Worm (Caenorhabditis elegans) whole organism, L1 larva: ENCODE data around the gene C01G10.1.
"Not testable (repeated sequence)": the region's sequence is repeated elsewhere in the genome, so short reads cannot be mapped to it uniquely, and the experiment has no call there.

Source experiments
- C16A3.4 ChIP-seq: fragments of 150-350 bp; optimal IDR thresholded peaks from 2 replicates; lab custom pipeline; 2014; ENCODE audit warnings: missing biosample characterization, missing genetic modification characterization
- C34B4.2 ChIP-seq: sonication (generic microtip); optimal IDR thresholded peaks from 2 replicates; lab custom pipeline; 2017; ENCODE audit warnings: mild to moderate bottlenecking, missing genetic modification characterization, missing compliant biosample characterization
- F16B12.6 ChIP-seq: fragments of 150-350 bp; optimal IDR thresholded peaks from 2 replicates; lab custom pipeline; 2014; ENCODE audit warnings: missing biosample characterization, missing genetic modification characterization
- alr-1 ChIP-seq: fragments of 200-800 bp; sonication (Bioruptor generic); optimal IDR thresholded peaks from 2 replicates; lab custom pipeline; 2018; ENCODE audit warnings: borderline replicate concordance, mild to moderate bottlenecking, missing genetic modification characterization, missing compliant biosample characterization
- aly-2 ChIP-seq: fragments of 150-350 bp; optimal IDR thresholded peaks from 2 replicates; lab custom pipeline; 2014; ENCODE audit warnings: missing biosample characterization, missing genetic modification characterization
- ceh-8 ChIP-seq: fragments of 200-800 bp; sonication (Bioruptor generic); optimal IDR thresholded peaks from 2 replicates; lab custom pipeline; 2018; ENCODE audit warnings: mild to moderate bottlenecking, missing genetic modification characterization, moderate library complexity, missing compliant biosample characterization
- ceh-82 ChIP-seq, 3 experiments: fragments of 150-350 bp in 1 of 3; sonication (generic microtip) in 2 of 3; optimal IDR thresholded peaks; 2 replicates each; lab custom pipeline; 2014 to 2017; ENCODE audit warnings: missing biosample characterization in 3 of 3, missing genetic modification characterization in 3 of 3
- ceh-88 ChIP-seq: fragments of 200-800 bp; sonication (Bioruptor generic); IDR thresholded peaks from 2 replicates; pipeline ENCODE4 v1.3.6; 2022; ENCODE audit warnings: missing genetic modification characterization, missing compliant biosample characterization
- ceh-90 ChIP-seq: sonication (generic microtip); optimal IDR thresholded peaks from 2 replicates; lab custom pipeline; 2016; ENCODE audit warnings: missing genetic modification characterization, missing compliant biosample characterization
- efl-3 ChIP-seq: fragments of 200-800 bp; sonication (Bioruptor generic); optimal IDR thresholded peaks from 2 replicates; lab custom pipeline; 2018; ENCODE audit warnings: mild to moderate bottlenecking, missing genetic modification characterization, missing compliant biosample characterization
- egl-13 ChIP-seq: sonication (generic microtip); optimal IDR thresholded peaks from 2 replicates; lab custom pipeline; 2016; ENCODE audit warnings: missing genotype, missing genetic modification reagents, missing genetic modification characterization, missing compliant biosample characterization
- egl-27 ChIP-seq, 2 experiments: fragments of 150-350 bp in 1 of 2; sonication (generic microtip); optimal IDR thresholded peaks; 3 replicates each; lab custom pipeline; 2017 to 2018; ENCODE audit warnings: missing biosample characterization in 2 of 2, missing genetic modification characterization in 2 of 2, missing genetic modification reagents in 2 of 2
- ets-5 ChIP-seq: fragments of 200-800 bp; sonication (Bioruptor generic); IDR thresholded peaks from 2 replicates; pipeline ENCODE4 v1.3.6; 2022; ENCODE audit warnings: missing genetic modification characterization, missing compliant biosample characterization
- fkh-10 ChIP-seq: sonication (generic microtip); optimal IDR thresholded peaks from 2 replicates; lab custom pipeline; 2017; ENCODE audit warnings: missing biosample characterization, missing genetic modification reagents, missing genetic modification characterization
- fkh-4 ChIP-seq: sonication (generic microtip); optimal IDR thresholded peaks from 2 replicates; lab custom pipeline; 2016; ENCODE audit warnings: missing compliant biosample characterization, missing genetic modification characterization, borderline replicate concordance
- hlh-17 ChIP-seq: fragments of 200-800 bp; sonication (Bioruptor generic); optimal IDR thresholded peaks from 2 replicates; lab custom pipeline; 2018; ENCODE audit warnings: missing genetic modification characterization, mild to moderate bottlenecking, missing compliant biosample characterization, moderate library complexity, borderline replicate concordance
- hlh-4 ChIP-seq: sonication (generic microtip); optimal IDR thresholded peaks from 2 replicates; lab custom pipeline; 2016; ENCODE audit warnings: mild to moderate bottlenecking, missing genetic modification characterization, missing compliant biosample characterization
- irx-1 ChIP-seq: sonication (generic microtip); optimal IDR thresholded peaks from 2 replicates; lab custom pipeline; 2016; ENCODE audit warnings: missing genetic modification characterization, missing compliant biosample characterization
- isw-1 ChIP-seq: fragments of 200-800 bp; sonication (Bioruptor generic); IDR thresholded peaks from 2 replicates; pipeline ENCODE4 v1.3.6; 2022; ENCODE audit warnings: missing genetic modification characterization, missing compliant biosample characterization
- lin-14 ChIP-seq: fragments of 200-800 bp; sonication (Bioruptor generic); optimal IDR thresholded peaks from 2 replicates; lab custom pipeline; 2018; ENCODE audit warnings: mild to moderate bottlenecking, missing genetic modification characterization, moderate library complexity, missing compliant biosample characterization
- lin-39 ChIP-seq: fragments of 150-350 bp; optimal IDR thresholded peaks from 2 replicates; lab custom pipeline; 2014; ENCODE audit warnings: missing biosample characterization, missing genetic modification reagents, missing genetic modification characterization
- lsy-2 ChIP-seq, 2 experiments: fragments of 150-350 bp; optimal IDR thresholded peaks; 2 replicates each; lab custom pipeline; 2014; ENCODE audit warnings: missing biosample characterization in 2 of 2, missing genetic modification characterization in 2 of 2
- mef-2 ChIP-seq: fragments of 150-350 bp; optimal IDR thresholded peaks from 2 replicates; lab custom pipeline; 2014; ENCODE audit warnings: missing biosample characterization, missing genetic modification characterization
- nhr-19 ChIP-seq: fragments of 200-800 bp; sonication (Bioruptor generic); conservative IDR thresholded peaks from 2 replicates; pipeline ENCODE4 v1.3.6; 2022; ENCODE audit warnings: missing genetic modification characterization, missing compliant biosample characterization
- nhr-20 ChIP-seq: sonication (generic microtip); optimal IDR thresholded peaks from 2 replicates; lab custom pipeline; 2016; ENCODE audit warnings: mild to moderate bottlenecking, missing genetic modification characterization, missing compliant biosample characterization
- nhr-28 ChIP-seq: fragments of 150-350 bp; optimal IDR thresholded peaks from 2 replicates; lab custom pipeline; 2014; ENCODE audit warnings: missing biosample characterization, missing genetic modification characterization
- nhr-85 ChIP-seq: sonication (generic microtip); peaks from one replicate; lab custom pipeline; 2016; ENCODE audit warnings: missing genetic modification characterization, inconsistent platforms, missing compliant biosample characterization
- pqm-1 ChIP-seq: sonication (generic microtip); optimal IDR thresholded peaks from 3 replicates; lab custom pipeline; 2017; ENCODE audit warnings: missing biosample characterization, missing genetic modification characterization
- rnt-1 ChIP-seq: sonication (generic microtip); optimal IDR thresholded peaks from 2 replicates; lab custom pipeline; 2016; ENCODE audit warnings: mild to moderate bottlenecking, missing genetic modification characterization, moderate library complexity, missing compliant biosample characterization
- skn-1 ChIP-seq: fragments of 150-350 bp; optimal IDR thresholded peaks from 2 replicates; lab custom pipeline; 2014; ENCODE audit warnings: missing biosample characterization, missing genetic modification characterization
- swsn-7 ChIP-seq: sonication (generic microtip); optimal IDR thresholded peaks from 2 replicates; lab custom pipeline; 2016; ENCODE audit warnings: missing genetic modification characterization, missing compliant biosample characterization
- tbx-2 ChIP-seq: sonication (generic microtip); optimal IDR thresholded peaks from 2 replicates; lab custom pipeline; 2016; ENCODE audit warnings: missing genetic modification characterization, missing compliant biosample characterization
- tlp-1 ChIP-seq: fragments of 150-350 bp; optimal IDR thresholded peaks from 2 replicates; lab custom pipeline; 2014; ENCODE audit warnings: missing biosample characterization, missing genetic modification characterization
- unc-130 ChIP-seq: fragments of 150-350 bp; optimal IDR thresholded peaks from 2 replicates; lab custom pipeline; 2017; ENCODE audit warnings: missing biosample characterization, missing genetic modification characterization, inconsistent platforms
- unc-98 ChIP-seq: fragments of 200-800 bp; sonication (Bioruptor generic); IDR thresholded peaks from 2 replicates; pipeline ENCODE4 v1.3.6; 2022; ENCODE audit warnings: missing genetic modification characterization, missing compliant biosample characterization
- zip-4 ChIP-seq: fragments of 200-800 bp; sonication (Bioruptor generic); optimal IDR thresholded peaks from 2 replicates; lab custom pipeline; 2018; ENCODE audit warnings: mild to moderate bottlenecking, missing genetic modification characterization, moderate library complexity, missing compliant biosample characterization
- ztf-11 ChIP-seq, 2 experiments: sonication (generic microtip); optimal IDR thresholded peaks; 2 replicates each; lab custom pipeline; 2016 to 2017; ENCODE audit warnings: missing genetic modification characterization in 2 of 2, missing biosample characterization in 1 of 2, missing compliant biosample characterization in 1 of 2

C01G10.1 gene

DNA sequence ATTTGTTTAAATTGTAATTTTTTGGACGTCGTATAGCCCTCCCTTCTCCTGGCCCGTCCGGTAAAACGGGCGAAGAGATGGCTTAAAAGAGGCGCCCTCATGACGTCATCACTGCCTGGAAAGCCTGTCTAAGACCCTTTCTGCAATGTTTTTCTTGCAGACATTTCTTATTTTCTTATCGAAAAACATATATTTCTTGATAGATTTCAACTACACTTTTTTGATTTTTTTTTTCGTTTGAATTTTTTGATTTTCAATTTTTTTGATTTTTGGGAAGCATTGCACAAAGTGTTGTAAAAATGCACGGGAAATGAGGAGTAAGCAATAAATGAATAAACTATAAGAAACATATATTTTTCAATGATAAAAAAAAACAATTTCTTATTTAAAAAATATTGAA lies 14.4 kb downstream of the C01G10.1 start, which contains the start of gene T01G5.6:
T01G5.6 (minus strand) TSS at position 101 of the 400 bp plus-strand sequence.
- TF ChIP-seq unc-130 (no peak), mef-2 (tag; lab: Kevin White, UChicago) (no peak), tlp-1 (tag; lab: Kevin White, UChicago) (no peak), lsy-2 (tag; optimal IDR thresholded peaks at IDR 0.05; lab: Kevin White, UChicago) (no peak), C34B4.2 (tag; lab: Kevin White, UChicago) (no peak), lin-39 (tag; lab: Kevin White, UChicago) (no peak), ceh-8 (GFP tag; lab: Kevin White, UChicago) (no peak), ceh-90 (tag; lab: Kevin White, UChicago) (no peak)

DNA sequence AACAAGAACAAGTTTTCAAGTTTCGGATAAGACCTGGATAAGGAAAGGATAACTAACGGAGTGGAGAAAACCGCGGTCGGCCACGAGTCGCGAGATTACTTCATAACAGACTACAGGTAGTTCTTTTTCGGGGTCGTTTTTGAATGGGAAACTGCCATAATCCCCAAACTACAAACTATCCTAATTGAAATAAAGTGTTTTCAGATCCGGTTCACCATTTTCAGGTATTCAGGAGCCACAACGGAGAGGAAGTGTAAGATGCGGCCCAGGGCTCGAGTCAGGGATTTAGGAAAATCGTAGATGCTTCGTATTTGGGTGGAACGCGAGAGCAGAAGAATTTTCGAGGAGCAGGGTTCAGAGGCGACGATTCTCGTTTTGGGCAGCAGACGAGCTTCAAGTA lies 16.4 kb downstream of the C01G10.1 start, which contains the start of gene T01G5.8:
T01G5.8 (plus strand) TSS at position 301 of the 400 bp plus-strand sequence.
- not testable (repeated sequence) for TF ChIP-seq tbx-2 (tag; lab: Kevin White, UChicago); nhr-28; swsn-7 (tag; lab: Kevin White, UChicago)

DNA sequence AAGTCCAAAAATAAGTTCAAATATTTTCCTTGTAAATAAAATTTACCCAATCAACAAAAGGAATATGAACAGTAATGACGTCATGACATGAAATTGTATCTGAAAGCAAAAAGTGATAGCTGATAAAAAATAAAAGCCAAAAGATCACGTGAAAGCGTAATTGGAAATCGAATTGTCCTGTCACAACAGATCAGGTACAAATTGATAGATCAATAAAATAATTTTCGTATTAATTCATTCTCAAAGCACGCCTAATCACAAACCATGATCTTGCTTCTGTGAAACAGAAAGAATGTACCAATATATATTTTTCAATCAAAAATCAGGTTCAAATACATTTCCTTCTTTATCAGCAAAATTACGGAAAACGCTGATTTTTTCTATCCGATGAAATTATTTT lies 20.0 kb downstream of the C01G10.1 start, which contains the start of gene flor-1:
flor-1 (minus strand) TSS at position 101 of the 400 bp plus-strand sequence.
- TF ChIP-seq skn-1 (tag; lab: Kevin White, UChicago) (no peak), pqm-1 (tag; lab: Kevin White, UChicago) (no peak), ceh-82 (tag; optimal IDR thresholded peaks at IDR 0.05; lab: Kevin White, UChicago) (no peak), ceh-88 (GFP tag; lab: Robert Waterston, UW) (no peak), C16A3.4 (tag; lab: Kevin White, UChicago) (no peak), nhr-20 (peak; percentile 18), fkh-10 (GFP tag; lab: Kevin White, UChicago) (no peak), hlh-4 (no peak)

DNA sequence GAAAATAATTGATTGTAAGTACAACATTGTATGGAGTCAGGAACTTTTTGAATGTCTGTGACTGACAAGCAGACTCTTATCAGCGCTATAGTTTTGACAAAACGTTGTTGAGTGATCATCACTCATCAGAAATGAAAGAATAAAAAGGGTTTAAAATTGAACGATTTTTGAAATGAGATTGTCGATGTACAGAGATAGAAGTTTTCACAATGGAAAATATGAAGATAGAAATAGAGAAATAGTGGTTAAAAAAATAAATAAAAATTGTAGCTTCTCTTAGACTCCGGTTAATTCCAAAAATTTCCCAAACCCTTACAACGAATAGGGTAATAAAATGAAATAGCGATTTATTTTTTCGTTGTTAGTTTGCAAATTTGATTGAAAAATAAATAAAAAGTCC lies 25.6 kb downstream of the C01G10.1 start, which contains the start of gene ugt-30:
ugt-30 (minus strand) TSS at position 101 of the 400 bp plus-strand sequence.
- TF ChIP-seq isw-1 (GFP tag; lab: Robert Waterston, UW); egl-13 (tag; lab: Kevin White, UChicago); lin-39 (tag; lab: Kevin White, UChicago): not testable (repeated sequence)

DNA sequence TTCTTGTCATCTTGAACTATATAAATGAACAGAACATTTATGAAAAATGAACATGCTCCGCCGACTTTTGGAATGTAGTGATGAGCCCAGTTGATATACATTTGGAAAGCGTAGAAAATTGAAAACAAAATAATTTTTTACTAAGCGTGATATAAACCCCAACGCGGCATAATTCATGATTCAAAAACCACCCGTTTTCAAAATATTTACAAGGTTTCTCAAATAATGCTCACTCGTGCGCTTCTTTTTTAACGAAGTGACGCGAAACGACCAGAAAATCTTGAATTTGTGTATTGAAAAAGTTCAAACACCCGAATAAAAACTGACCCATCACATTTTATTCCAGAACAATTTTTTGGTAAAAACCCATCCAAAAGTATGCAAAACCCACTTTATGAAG lies 27.9 kb downstream of the C01G10.1 start, which contains the start of gene srj-27:
srj-27 (minus strand) TSS at position 101 of the 400 bp plus-strand sequence.
- TF ChIP-seq ceh-90 (tag; lab: Kevin White, UChicago) = no peak
- TF ChIP-seq aly-2 = no peak
- TF ChIP-seq egl-27 (tag; optimal IDR thresholded peaks at IDR 0.05; lab: Kevin White, UChicago) = no peak
- no peak for TF ChIP-seq lin-14
- TF ChIP-seq, all 84 proteins: peak for 0

DNA sequence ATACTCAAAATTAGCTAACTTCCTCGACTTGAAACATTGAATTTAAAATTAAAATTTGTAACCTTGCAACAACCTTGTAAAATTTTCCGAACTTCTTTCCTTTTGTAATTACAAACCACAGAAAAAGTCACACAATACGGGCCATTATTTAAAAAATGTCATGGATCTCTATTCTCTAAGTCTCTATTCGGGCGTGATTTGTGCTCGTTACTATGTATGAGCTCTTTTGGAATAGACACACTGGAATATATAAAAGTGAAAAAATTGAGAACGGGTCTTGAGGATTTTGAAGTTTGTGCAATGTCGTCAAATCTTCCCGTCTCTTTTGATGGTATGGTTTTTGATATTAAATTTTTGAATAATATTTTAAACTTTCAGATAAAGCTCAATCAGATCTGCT lies 28.4 kb downstream of the C01G10.1 start, which contains the start of gene srr-7:
srr-7 (plus strand) TSS at position 301 of the 400 bp plus-strand sequence.
- no peak for TF ChIP-seq ceh-90 (tag; lab: Kevin White, UChicago)
- TF ChIP-seq nhr-85 (tag; lab: Kevin White, UChicago) = no peak
- TF ChIP-seq F16B12.6 = no peak
- no peak for TF ChIP-seq egl-27 (tag; optimal IDR thresholded peaks at IDR 0.05; lab: Kevin White, UChicago)
- TF ChIP-seq swsn-7 (tag; lab: Kevin White, UChicago) = no peak
- no peak for TF ChIP-seq unc-98
- no peak for TF ChIP-seq alr-1 (tag; lab: Kevin White, UChicago)
- TF ChIP-seq lin-14 = no peak
- TF ChIP-seq fkh-4 (tag; lab: Kevin White, UChicago) = no peak
- no peak for TF ChIP-seq irx-1 (tag; lab: Kevin White, UChicago)
- TF ChIP-seq ztf-11 (tag; optimal IDR thresholded peaks at IDR 0.05; lab: Kevin White, UChicago) = no peak
- no peak for TF ChIP-seq isw-1 (GFP tag; lab: Robert Waterston, UW)
- TF ChIP-seq hlh-17 (GFP tag; lab: Kevin White, UChicago) = no peak
- TF ChIP-seq rnt-1 (tag; lab: Kevin White, UChicago) = no peak
- no peak for TF ChIP-seq ceh-88 (GFP tag; lab: Robert Waterston, UW)
- TF ChIP-seq efl-3 (GFP tag; lab: Kevin White, UChicago) = no peak
- TF ChIP-seq ets-5 (GFP tag; lab: Robert Waterston, UW) = no peak
- no peak for TF ChIP-seq zip-4 (GFP tag; lab: Kevin White, UChicago)
- TF ChIP-seq nhr-19 = no peak
